Fruit fly (Drosophila melanogaster): ENCODE data around the gene hoip.

hoip gene

dm6 chr2L:9692364-9693348, 6.9 kb upstream of the hoip start (continued):
- TF ChIP-seq Sin3A (optimal IDR thresholded peaks at IDR 0.05) = no peak
- no peak for TF ChIP-seq Opbp (GFP tag; IDR thresholded peaks at IDR 0.05; ENCODE audit: partially characterized antibody)
- TF ChIP-seq CG8359 (GFP tag; optimal IDR thresholded peaks at IDR 0.05; ENCODE audit: borderline replicate concordance) = no peak
- no peak for TF ChIP-seq hb (GFP tag; IDR thresholded peaks at IDR 0.05; ENCODE audit: partially characterized antibody)
- no peak for TF ChIP-seq CkIIα-i1 (GFP tag; IDR thresholded peaks at IDR 0.05)
- no peak for TF ChIP-seq Lpt (GFP tag; optimal IDR thresholded peaks at IDR 0.05)
- peak; percentile 34 for TF ChIP-seq CG18262 (tag; optimal IDR thresholded peaks at IDR 0.05)
- TF ChIP-seq Atf6 (GFP tag; IDR thresholded peaks at IDR 0.05) = peak; percentile 91
- TF ChIP-seq scrt (GFP tag; optimal IDR thresholded peaks at IDR 0.05) = peak; percentile 53
- TF ChIP-seq jigr1 (GFP tag; IDR thresholded peaks at IDR 0.05) = no peak; the same call in 2 of the 3 replicates
- TF ChIP-seq HLHmδ (GFP tag; optimal IDR thresholded peaks at IDR 0.05) = no peak
- peak; percentile 52 for TF ChIP-seq CG8924 (tag; optimal IDR thresholded peaks at IDR 0.05)
- no peak for TF ChIP-seq CG9876 (GFP tag; optimal IDR thresholded peaks at IDR 0.05)
- peak; percentile 12 for TF ChIP-seq ATbp (GFP tag; optimal IDR thresholded peaks at IDR 0.05)
- TF ChIP-seq CHES-1-like (GFP tag; optimal IDR thresholded peaks at IDR 0.05) = no peak
- TF ChIP-seq CG12299 (tag; optimal IDR thresholded peaks at IDR 0.05) = no peak
- peak; percentile 72; the same call in 2 of the 3 replicates for TF ChIP-seq H15 (GFP tag; IDR thresholded peaks at IDR 0.05)
- peak; percentile 59 for TF ChIP-seq ind (GFP tag; optimal IDR thresholded peaks at IDR 0.05)
- no peak for TF ChIP-seq CrebB (tag; optimal IDR thresholded peaks at IDR 0.05)
- no peak for TF ChIP-seq CG8281 (tag; optimal IDR thresholded peaks at IDR 0.05)
- TF ChIP-seq maf-S (GFP tag; optimal IDR thresholded peaks at IDR 0.05) = no peak

- TF ChIP-seq CG7987 (GFP tag; optimal IDR thresholded peaks at IDR 0.05) (peak; percentile 4), pzg (GFP tag; optimal IDR thresholded peaks at IDR 0.05) (no peak), Asciz (GFP tag; optimal IDR thresholded peaks at IDR 0.05) (peak; percentile 12), HmgZ (tag; optimal IDR thresholded peaks at IDR 0.05) (peak; percentile 4), zen (tag; optimal IDR thresholded peaks at IDR 0.05) (no peak), CG34376 (GFP tag; optimal IDR thresholded peaks at IDR 0.05) (peak; percentile 23), CG8944 (GFP tag; optimal IDR thresholded peaks at IDR 0.05) (no peak), dpn (GFP tag; optimal IDR thresholded peaks at IDR 0.05) (no peak), CG2116 (GFP tag; optimal IDR thresholded peaks at IDR 0.05) (no peak), ewg (GFP tag; optimal IDR thresholded peaks at IDR 0.05) (no peak), Bteb2 (GFP tag; optimal IDR thresholded peaks at IDR 0.05) (no peak), tap (tag; optimal IDR thresholded peaks at IDR 0.05) (peak; percentile 33), esg (GFP tag; conservative IDR thresholded peaks at IDR 0.05) (no peak), CG2678 (tag; optimal IDR thresholded peaks at IDR 0.05) (peak; percentile 27), CG6765 (GFP tag; optimal IDR thresholded peaks at IDR 0.05) (peak; percentile 13), Hey (tag; optimal IDR thresholded peaks at IDR 0.05) (peak; percentile 45), CG13296 (GFP tag; optimal IDR thresholded peaks at IDR 0.05) (peak; percentile 30), mirr (GFP tag; optimal IDR thresholded peaks at IDR 0.05) (peak; percentile 77), PHDP (tag; optimal IDR thresholded peaks at IDR 0.05) (peak; percentile 7), BtbVII (GFP tag; optimal IDR thresholded peaks at IDR 0.05) (no peak), twi (tag; optimal IDR thresholded peaks at IDR 0.05) (peak; percentile 7), CG17385 (GFP tag; optimal IDR thresholded peaks at IDR 0.05) (peak; percentile 11), exex (tag; optimal IDR thresholded peaks at IDR 0.05) (peak; percentile 89), Blimp-1 (GFP tag; optimal IDR thresholded peaks at IDR 0.05) (no peak), Ptx1 (GFP tag; IDR thresholded peaks at IDR 0.05) (no peak), sens (GFP tag) (peak; percentile 38)
Measured at dm6 chr2L:9693924-9694610, 5.5 kb upstream of the hoip start.

Data from whole organism, embryonic.